Fruit fly (Drosophila melanogaster): Measurements from ENCODE around the gene Pdp.

Gene Pdp

DNA sequence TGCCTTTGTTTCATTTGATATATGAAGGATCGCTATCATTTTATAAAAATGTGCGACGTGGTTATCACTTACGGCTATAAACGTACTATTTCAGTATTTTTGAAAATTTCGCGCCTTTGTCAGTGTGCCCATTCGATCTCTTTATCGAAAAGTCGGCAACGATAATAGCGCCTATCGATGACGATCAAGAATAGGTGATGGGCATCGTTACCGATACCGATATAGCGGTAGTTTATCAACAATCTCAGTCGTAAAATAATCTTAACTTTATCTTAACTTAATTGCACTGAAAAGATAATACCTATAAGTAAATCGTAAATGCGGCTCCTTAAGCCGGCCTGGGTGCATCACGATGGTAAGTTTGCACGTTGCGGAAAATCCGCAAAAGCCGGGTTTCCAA lies 12.5 kb downstream of the Pdp start, which contains the start of gene Hira (continued):
- no peak for TF ChIP-seq Spps (tag; optimal IDR thresholded peaks at IDR 0.05)
- peak; percentile 43 for TF ChIP-seq CG2129 (GFP tag; IDR thresholded peaks at IDR 0.05; ENCODE audit: partially characterized antibody)
- TF ChIP-seq Sin3A (optimal IDR thresholded peaks at IDR 0.05), result peak; percentile 36
- no peak for TF ChIP-seq gt (GFP tag; IDR thresholded peaks at IDR 0.05)
- peak; percentile 84 for TF ChIP-seq CG9797 (GFP tag; optimal IDR thresholded peaks at IDR 0.05)
- TF ChIP-seq bab2 (GFP tag; optimal IDR thresholded peaks at IDR 0.05), result no peak
- no peak for TF ChIP-seq ERR (GFP tag; optimal IDR thresholded peaks at IDR 0.05)
- no peak for TF ChIP-seq croc (GFP tag; conservative IDR thresholded peaks at IDR 0.05)
- TF ChIP-seq lab (GFP tag; optimal IDR thresholded peaks at IDR 0.05), result no peak
- TF ChIP-seq CG3163 (GFP tag; optimal IDR thresholded peaks at IDR 0.05), result no peak
- peak; percentile 98 for TF ChIP-seq grn (GFP tag; optimal IDR thresholded peaks at IDR 0.05)
- peak; percentile 67 for TF ChIP-seq CG1603 (tag; optimal IDR thresholded peaks at IDR 0.05)
- TF ChIP-seq ash1 (GFP tag; optimal IDR thresholded peaks at IDR 0.05), result no peak
- no peak for TF ChIP-seq CG33557 (GFP tag; optimal IDR thresholded peaks at IDR 0.05)
- TF ChIP-seq PHDP (tag; optimal IDR thresholded peaks at IDR 0.05), result peak; percentile 7
- TF ChIP-seq fru (optimal IDR thresholded peaks at IDR 0.05), result no peak
- TF ChIP-seq ken (GFP tag; IDR thresholded peaks at IDR 0.05), result no peak
- TF ChIP-seq ap (GFP tag; IDR thresholded peaks at IDR 0.05), result no peak
- TF ChIP-seq CTCF (GFP tag; optimal IDR thresholded peaks at IDR 0.05), result peak; percentile 32
- TF ChIP-seq chm (GFP tag; IDR thresholded peaks at IDR 0.05), result no peak
- TF ChIP-seq ems (GFP tag; optimal IDR thresholded peaks at IDR 0.05), result no peak
- peak; percentile 69 for TF ChIP-seq CG15514 (GFP tag; optimal IDR thresholded peaks at IDR 0.05)
- no peak for TF ChIP-seq klu (GFP tag; IDR thresholded peaks at IDR 0.05)
- TF ChIP-seq CG15011 (GFP tag; optimal IDR thresholded peaks at IDR 0.05), result no peak
- TF ChIP-seq CG11696 (GFP tag; IDR thresholded peaks at IDR 0.05), result no peak
- no peak for TF ChIP-seq vvl (GFP tag; IDR thresholded peaks at IDR 0.05)
- no peak for TF ChIP-seq lov (optimal IDR thresholded peaks at IDR 0.05)
- no peak for TF ChIP-seq lov (GFP tag; IDR thresholded peaks at IDR 0.05)
- TF ChIP-seq Rfx (GFP tag; IDR thresholded peaks at IDR 0.05), result no peak
- TF ChIP-seq CG10543 (GFP tag; optimal IDR thresholded peaks at IDR 0.05), result no peak
- TF ChIP-seq Ets97D (GFP tag; optimal IDR thresholded peaks at IDR 0.05), result peak; percentile 34
- TF ChIP-seq CG4424 (GFP tag; optimal IDR thresholded peaks at IDR 0.05), result no peak
- no peak for TF ChIP-seq sd (tag; optimal IDR thresholded peaks at IDR 0.05)
- TF ChIP-seq bsh (GFP tag; optimal IDR thresholded peaks at IDR 0.05), result no peak
- no peak for TF ChIP-seq CG7839 (tag; optimal IDR thresholded peaks at IDR 0.05)
- peak; percentile 93 for TF ChIP-seq Dref (GFP tag; IDR thresholded peaks at IDR 0.05)
- no peak for TF ChIP-seq toy (GFP tag; IDR thresholded peaks at IDR 0.05)
- TF ChIP-seq CG2116 (GFP tag; optimal IDR thresholded peaks at IDR 0.05), result peak; percentile 88
- TF ChIP-seq ham (GFP tag; IDR thresholded peaks at IDR 0.05), result no peak
- TF ChIP-seq sqz (GFP tag; optimal IDR thresholded peaks at IDR 0.05), result no peak
- TF ChIP-seq CG12071 (GFP tag; optimal IDR thresholded peaks at IDR 0.05), result no peak
- TF ChIP-seq row (GFP tag; IDR thresholded peaks at IDR 0.05), result peak; percentile 30; the same call in 1 of the 3 replicates
- peak; percentile 42 for TF ChIP-seq CG10267 (tag; optimal IDR thresholded peaks at IDR 0.05)
- TF ChIP-seq CG3995 (GFP tag; optimal IDR thresholded peaks at IDR 0.05), result peak; percentile 33
- no peak for TF ChIP-seq CG16815 (GFP tag; optimal IDR thresholded peaks at IDR 0.05)
- TF ChIP-seq chinmo (GFP tag; IDR thresholded peaks at IDR 0.05; ENCODE audit: partially characterized antibody), result peak; percentile 96
- TF ChIP-seq Dek (tag; optimal IDR thresholded peaks at IDR 0.05), result no peak
- no peak for TF ChIP-seq Chrac-16 (GFP tag; optimal IDR thresholded peaks at IDR 0.05)
- peak; percentile 89 for TF ChIP-seq nerfin-2 (GFP tag; IDR thresholded peaks at IDR 0.05; ENCODE audit: partially characterized antibody)
- peak; percentile 27 for TF ChIP-seq Nf-YC (tag; optimal IDR thresholded peaks at IDR 0.05)
- no peak for TF ChIP-seq HLHmδ (GFP tag; optimal IDR thresholded peaks at IDR 0.05)
- no peak for TF ChIP-seq BtbVII (GFP tag; optimal IDR thresholded peaks at IDR 0.05)
- TF ChIP-seq CG16813 (GFP tag; IDR thresholded peaks at IDR 0.05; ENCODE audit: partially characterized antibody), result peak; percentile 84
